Worm (Caenorhabditis elegans) whole organism, L3 larva: ENCODE results near the gene Y39G8B.2.

Source experiments
- ama-1 ChIP-seq: fragments of 150-350 bp; optimal IDR thresholded peaks from 2 replicates; lab custom pipeline; 2018
- ceh-9 ChIP-seq: sonication (generic microtip); optimal IDR thresholded peaks from 2 replicates; lab custom pipeline; 2018; ENCODE audit warnings: missing biosample characterization, missing genetic modification characterization
- fkh-10 ChIP-seq: sonication (generic microtip); optimal IDR thresholded peaks from 2 replicates; lab custom pipeline; 2017; ENCODE audit warnings: missing biosample characterization, missing genetic modification reagents, missing genetic modification characterization
- pqm-1 ChIP-seq: fragments of 150-350 bp; optimal IDR thresholded peaks from 2 replicates; lab custom pipeline; 2017; ENCODE audit warnings: missing biosample characterization, missing genetic modification characterization, inconsistent platforms
- tbx-2 ChIP-seq: sonication (generic microtip); optimal IDR thresholded peaks from 2 replicates; lab custom pipeline; 2016; ENCODE audit warnings: mild to moderate bottlenecking, missing genetic modification characterization, missing compliant biosample characterization
- unc-62 ChIP-seq: fragments of 150-350 bp; sonication (generic microtip); optimal IDR thresholded peaks from 4 replicates; lab custom pipeline; 2014; ENCODE audit warnings: missing biosample characterization, missing genetic modification reagents, missing genetic modification characterization
- ztf-11 ChIP-seq: fragments of 150-350 bp; optimal IDR thresholded peaks from 2 replicates; lab custom pipeline; 2014; ENCODE audit warnings: missing biosample characterization, missing genetic modification characterization

ce11 chrII:14018192-14018591 is 42.2 kb upstream of the Y39G8B.2 start:
- no peak for TF ChIP-seq fkh-10 (GFP tag; lab: Kevin White, UChicago)
- TF ChIP-seq tbx-2 (tag; lab: Kevin White, UChicago), result peak; percentile 71
- no peak for TF ChIP-seq unc-62 (GFP tag; lab: Kevin White, UChicago)
- TF ChIP-seq pqm-1 (tag; lab: Kevin White, UChicago), result peak; percentile 79
- no peak for TF ChIP-seq ceh-9 (tag; lab: Kevin White, UChicago)
- TF ChIP-seq ama-1, result peak; percentile 98
- TF ChIP-seq ztf-11, result no peak
